Fruit fly (Drosophila melanogaster): Measurements from ENCODE around the gene Argk2.
A peak's percentile ranks its signal among the peaks of the same experiment; 100 is the strongest.

Gene Argk2

DNA sequence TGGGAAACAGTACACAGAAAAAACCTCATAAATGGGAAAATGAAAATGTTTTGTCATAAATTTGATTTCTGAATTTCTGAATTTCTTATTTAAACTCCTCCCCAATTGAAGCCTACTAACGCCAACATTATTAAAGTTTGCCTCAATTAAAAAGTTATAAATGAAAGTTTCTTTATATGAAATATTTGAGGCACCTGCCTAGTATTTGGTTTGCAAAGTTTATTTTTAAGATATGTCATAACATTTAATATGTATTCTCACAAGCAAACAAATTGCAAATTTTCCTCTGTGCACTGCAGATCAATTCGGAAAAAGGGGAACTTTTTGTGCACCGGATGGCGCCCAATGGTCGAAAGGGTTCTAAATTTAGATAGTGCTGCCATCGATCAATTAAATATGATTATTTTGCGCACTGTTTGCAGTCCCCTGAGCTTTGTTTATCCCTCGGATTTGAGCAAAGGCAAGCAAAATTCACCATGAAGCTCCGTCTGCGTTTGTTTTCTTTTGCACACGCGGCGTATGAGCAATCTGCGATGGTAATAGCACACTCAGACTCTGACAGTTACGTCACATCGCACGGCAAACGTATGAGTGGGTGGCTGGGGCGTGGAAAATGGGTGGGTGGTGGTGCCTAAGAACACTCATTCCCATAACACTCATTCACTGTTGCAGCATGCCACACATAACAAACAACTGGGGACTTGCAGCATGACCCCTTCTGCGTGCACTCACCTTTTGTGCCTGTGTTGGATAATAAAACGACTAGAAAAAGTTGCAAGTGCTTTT is 17.9 kb downstream of the Argk2 start (continued):
- TF ChIP-seq CG12104 (GFP tag; optimal IDR thresholded peaks at IDR 0.05) (no peak), Dbx (GFP tag; IDR thresholded peaks at IDR 0.05) (no peak), Hmx (GFP tag; optimal IDR thresholded peaks at IDR 0.05) (no peak), CG4820 (GFP tag; optimal IDR thresholded peaks at IDR 0.05) (no peak), NK7.1 (GFP tag; optimal IDR thresholded peaks at IDR 0.05) (no peak), unc-4 (GFP tag; IDR thresholded peaks at IDR 0.05; ENCODE audit: partially characterized antibody) (no peak), CG43689 (GFP tag; IDR thresholded peaks at IDR 0.05) (no peak), da (GFP tag; optimal IDR thresholded peaks at IDR 0.05) (no peak), CG2712 (tag; optimal IDR thresholded peaks at IDR 0.05) (no peak), CG14014 (GFP tag; IDR thresholded peaks at IDR 0.05) (no peak), Fer3 (tag; optimal IDR thresholded peaks at IDR 0.05) (no peak), CG6813 (GFP tag; optimal IDR thresholded peaks at IDR 0.05) (no peak), Hr3 (GFP tag; optimal IDR thresholded peaks at IDR 0.05) (no peak), Dip2 (GFP tag; IDR thresholded peaks at IDR 0.05) (no peak), Camta (GFP tag; optimal IDR thresholded peaks at IDR 0.05) (no peak), Aef1 (GFP tag; IDR thresholded peaks at IDR 0.05) (no peak), H2.0 (GFP tag; IDR thresholded peaks at IDR 0.05) (no peak), CG10462 (GFP tag; optimal IDR thresholded peaks at IDR 0.05) (no peak), CG11696 (GFP tag; IDR thresholded peaks at IDR 0.05) (no peak), nom (GFP tag; optimal IDR thresholded peaks at IDR 0.05) (no peak), CG33213 (GFP tag; optimal IDR thresholded peaks at IDR 0.05) (no peak), CG31441 (GFP tag; IDR thresholded peaks at IDR 0.05) (0 out of 2 replicates have a peak, but pooled peaks have one; percentile 17), CG16813 (GFP tag; IDR thresholded peaks at IDR 0.05; ENCODE audit: partially characterized antibody) (no peak), ash1 (GFP tag; optimal IDR thresholded peaks at IDR 0.05) (no peak), CG7839 (tag; optimal IDR thresholded peaks at IDR 0.05) (peak; percentile 7), CG2120 (GFP tag; optimal IDR thresholded peaks at IDR 0.05) (peak; percentile 54), YL-1 (GFP tag; optimal IDR thresholded peaks at IDR 0.05) (no peak), slbo (GFP tag; IDR thresholded peaks at IDR 0.05) (peak; percentile 33; the same call in 1 of the 2 replicates), Hey (tag; optimal IDR thresholded peaks at IDR 0.05) (no peak), Jarid2 (GFP tag; optimal IDR thresholded peaks at IDR 0.05) (no peak), CG1792 (GFP tag; optimal IDR thresholded peaks at IDR 0.05) (no peak), mirr (GFP tag; optimal IDR thresholded peaks at IDR 0.05) (no peak), bab2 (GFP tag; optimal IDR thresholded peaks at IDR 0.05) (no peak), ap (GFP tag; IDR thresholded peaks at IDR 0.05) (no peak), Nf-YC (tag; optimal IDR thresholded peaks at IDR 0.05) (no peak), phol (tag; optimal IDR thresholded peaks at IDR 0.05) (peak; percentile 5), GATAe (GFP tag; conservative IDR thresholded peaks at IDR 0.05) (no peak), Atf-2 (GFP tag; optimal IDR thresholded peaks at IDR 0.05) (no peak), Neu2 (GFP tag; optimal IDR thresholded peaks at IDR 0.05; ENCODE audit: borderline replicate concordance) (no peak), fd64A (GFP tag; optimal IDR thresholded peaks at IDR 0.05) (no peak), Doc2 (GFP tag; IDR thresholded peaks at IDR 0.05) (no peak), Pdp1 (GFP tag; optimal IDR thresholded peaks at IDR 0.05) (peak in 1 of 2 experiments; percentile 71), CG15479 (GFP tag; optimal IDR thresholded peaks at IDR 0.05) (no peak), gem (tag; optimal IDR thresholded peaks at IDR 0.05) (peak; percentile 42), NfI (GFP tag; optimal IDR thresholded peaks at IDR 0.05) (peak; percentile 2), CG30403 (GFP tag; optimal IDR thresholded peaks at IDR 0.05) (peak; percentile 37), H15 (GFP tag; IDR thresholded peaks at IDR 0.05) (no peak), Atf6 (GFP tag; IDR thresholded peaks at IDR 0.05) (no peak), wek (GFP tag; optimal IDR thresholded peaks at IDR 0.05) (no peak), stc (GFP tag; IDR thresholded peaks at IDR 0.05) (0 out of 2 replicates have a peak, but pooled peaks have one; percentile 14)
